Worm (Caenorhabditis elegans) whole organism, L4 larva: ENCODE data around the gene anmt-1.

Experiments used
- D1046.2 ChIP-seq: fragments of 200-800 bp; sonication (Bioruptor generic); IDR thresholded peaks from 2 replicates; pipeline ENCODE4 v1.3.6; 2022; ENCODE audit warnings: missing genetic modification characterization, missing compliant biosample characterization
- F26F4.8 ChIP-seq: fragments of 200-800 bp; sonication (Bioruptor generic); conservative IDR thresholded peaks from 2 replicates; pipeline ENCODE4 v1.3.6; 2022; ENCODE audit warnings: missing genetic modification characterization, missing compliant biosample characterization
- T20F7.1 ChIP-seq: fragments of 200-800 bp; sonication (Bioruptor generic); optimal IDR thresholded peaks from 2 replicates; lab custom pipeline; 2018; ENCODE audit warnings: mild to moderate bottlenecking, missing genetic modification characterization, missing compliant biosample characterization
- T26A8.4 ChIP-seq: fragments of 200-800 bp; sonication (Bioruptor generic); IDR thresholded peaks from 2 replicates; pipeline ENCODE4 v1.3.6; 2022; ENCODE audit warnings: missing genetic modification characterization, missing compliant biosample characterization
- Y48G9A.11 ChIP-seq: fragments of 200-800 bp; sonication (Bioruptor generic); IDR thresholded peaks from 2 replicates; pipeline ENCODE4 v1.3.6; 2022; ENCODE audit warnings: missing genetic modification reagents, missing genetic modification characterization, missing compliant biosample characterization
- aha-1 ChIP-seq: fragments of 150-350 bp; peaks from one replicate; lab custom pipeline; 2014; ENCODE audit warnings: missing biosample characterization, missing genetic modification characterization
- aly-2 ChIP-seq: sonication (generic microtip); optimal IDR thresholded peaks from 2 replicates; lab custom pipeline; 2018; ENCODE audit warnings: missing biosample characterization, missing genetic modification characterization
- ama-1 ChIP-seq: fragments of 150-350 bp; optimal IDR thresholded peaks from 2 replicates; lab custom pipeline; 2014; ENCODE audit warnings: inconsistent platforms, mixed read lengths
- arid-1 ChIP-seq: fragments of 200-800 bp; sonication (Bioruptor generic); conservative IDR thresholded peaks from 2 replicates; pipeline ENCODE4 v1.3.6; 2022; ENCODE audit warnings: missing genetic modification reagents, missing genetic modification characterization, missing compliant biosample characterization
- daf-16 ChIP-seq, 3 experiments: sonication (generic microtip); optimal IDR thresholded peaks; 2 replicates each; lab custom pipeline; 2016 to 2017; ENCODE audit warnings: missing genetic modification characterization in 3 of 3, missing genetic modification reagents in 3 of 3, mild to moderate bottlenecking in 2 of 3, missing compliant biosample characterization in 2 of 3, missing biosample characterization in 1 of 3, moderate library complexity in 1 of 3
- dmd-6 ChIP-seq: fragments of 200-800 bp; sonication (Bioruptor generic); IDR thresholded peaks from 2 replicates; pipeline ENCODE4 v1.3.6; 2022; ENCODE audit warnings: missing genetic modification reagents, missing genetic modification characterization, missing compliant biosample characterization
- dmd-8 ChIP-seq: fragments of 200-800 bp; sonication (Bioruptor generic); IDR thresholded peaks from 2 replicates; pipeline ENCODE4 v1.3.6; 2022; ENCODE audit warnings: missing genetic modification characterization, missing compliant biosample characterization
- dmd-9 ChIP-seq: fragments of 200-800 bp; sonication (Bioruptor generic); IDR thresholded peaks from 2 replicates; pipeline ENCODE4 v1.3.6; 2022; ENCODE audit warnings: missing genetic modification reagents, missing genetic modification characterization, missing compliant biosample characterization
- dve-1 ChIP-seq: sonication (generic microtip); optimal IDR thresholded peaks from 2 replicates; lab custom pipeline; 2017; ENCODE audit warnings: antibody characterized with exemption, mild to moderate bottlenecking, missing genetic modification characterization, missing compliant biosample characterization; ENCODE audit not compliant: insufficient read depth
- fos-1 ChIP-seq: fragments of 150-350 bp; optimal IDR thresholded peaks from 2 replicates; lab custom pipeline; 2014; ENCODE audit warnings: missing biosample characterization, missing genetic modification characterization
- hif-1 ChIP-seq, 2 experiments: sonication (generic microtip); optimal IDR thresholded peaks; 2 replicates each; lab custom pipeline; 2016 to 2017; ENCODE audit warnings: missing compliant biosample characterization in 2 of 2, missing genetic modification characterization in 2 of 2, missing genetic modification reagents in 2 of 2, missing genotype in 2 of 2, mild to moderate bottlenecking in 1 of 2
- hlh-11 ChIP-seq: fragments of 200-800 bp; sonication (Bioruptor generic); optimal IDR thresholded peaks from 2 replicates; lab custom pipeline; 2018; ENCODE audit warnings: mild to moderate bottlenecking, missing genetic modification characterization, missing compliant biosample characterization
- hlh-30 ChIP-seq: sonication (generic microtip); optimal IDR thresholded peaks from 2 replicates; lab custom pipeline; 2017; ENCODE audit warnings: antibody characterized with exemption, mild to moderate bottlenecking, missing genetic modification characterization, missing compliant biosample characterization; ENCODE audit not compliant: insufficient read depth
- jun-1 ChIP-seq: fragments of 150-350 bp; optimal IDR thresholded peaks from 2 replicates; lab custom pipeline; 2014; ENCODE audit warnings: missing biosample characterization, missing genetic modification reagents, missing genetic modification characterization
- lim-7 ChIP-seq: fragments of 200-800 bp; sonication (Bioruptor generic); IDR thresholded peaks from 2 replicates; pipeline ENCODE4 v1.3.6; 2022; ENCODE audit warnings: missing genetic modification characterization, missing compliant biosample characterization
- lin-13 ChIP-seq: fragments of 150-350 bp; optimal IDR thresholded peaks from 2 replicates; lab custom pipeline; 2014; ENCODE audit warnings: missing biosample characterization, missing genetic modification reagents, missing genetic modification characterization
- lin-38 ChIP-seq: fragments of 200-800 bp; sonication (Bioruptor generic); IDR thresholded peaks from 2 replicates; pipeline ENCODE4 v1.3.6; 2022; ENCODE audit warnings: missing genetic modification reagents, missing genetic modification characterization, missing compliant biosample characterization
- lsy-2 ChIP-seq, 2 experiments: fragments of 150-350 bp in 1 of 2; sonication (generic microtip) in 1 of 2; optimal IDR thresholded peaks; 2 replicates each; lab custom pipeline; 2014 to 2017; ENCODE audit warnings: missing biosample characterization in 2 of 2, missing genetic modification characterization in 2 of 2
- mdl-1 ChIP-seq, 2 experiments: fragments of 150-350 bp in 1 of 2; sonication (generic microtip) in 1 of 2; optimal IDR thresholded peaks; 2 replicates each; lab custom pipeline; 2014 to 2017; ENCODE audit warnings: missing biosample characterization in 2 of 2, missing genetic modification characterization in 2 of 2
- mdt-29 ChIP-seq: fragments of 200-800 bp; sonication (Bioruptor generic); IDR thresholded peaks from 2 replicates; pipeline ENCODE4 v1.3.6; 2022; ENCODE audit warnings: missing genetic modification reagents, missing genetic modification characterization, missing compliant biosample characterization
- nhr-11 ChIP-seq: fragments of 150-350 bp; optimal IDR thresholded peaks from 2 replicates; lab custom pipeline; 2014; ENCODE audit warnings: missing biosample characterization, missing genetic modification characterization
- nhr-111 ChIP-seq: fragments of 200-800 bp; sonication (Bioruptor generic); optimal IDR thresholded peaks from 2 replicates; lab custom pipeline; 2018; ENCODE audit warnings: mild to moderate bottlenecking, missing genetic modification characterization, missing compliant biosample characterization
- nhr-28 ChIP-seq: fragments of 150-350 bp; optimal IDR thresholded peaks from 2 replicates; lab custom pipeline; 2014; ENCODE audit warnings: missing biosample characterization, missing genetic modification characterization
- nhr-42 ChIP-seq: fragments of 200-800 bp; sonication (Bioruptor generic); IDR thresholded peaks from 2 replicates; pipeline ENCODE4 v1.3.6; 2022; ENCODE audit warnings: missing genetic modification characterization, missing compliant biosample characterization
- nhr-48 ChIP-seq: sonication (generic microtip); optimal IDR thresholded peaks from 2 replicates; lab custom pipeline; 2016; ENCODE audit warnings: mild to moderate bottlenecking, missing genetic modification characterization, missing compliant biosample characterization
- nhr-76 ChIP-seq: fragments of 150-350 bp; optimal IDR thresholded peaks from 2 replicates; lab custom pipeline; 2014; ENCODE audit warnings: missing biosample characterization, missing genetic modification characterization
- nhr-77 ChIP-seq: fragments of 150-350 bp; optimal IDR thresholded peaks from 2 replicates; lab custom pipeline; 2014; ENCODE audit warnings: missing biosample characterization, missing genetic modification characterization
- pha-4 ChIP-seq, 2 experiments: fragments of 150-350 bp in 1 of 2; fragments of 200-800 bp in 1 of 2; sonication (Bioruptor generic) in 1 of 2; IDR thresholded peaks in 1 of 2; optimal IDR thresholded peaks in 1 of 2; 2 replicates each; pipeline versions ENCODE4 v1.3.6 to Lab custom; 2014 to 2022; ENCODE audit warnings: missing genetic modification characterization in 2 of 2, missing genetic modification reagents in 2 of 2, missing biosample characterization in 1 of 2, missing compliant biosample characterization in 1 of 2
- php-3 ChIP-seq: fragments of 200-800 bp; sonication (Bioruptor generic); IDR thresholded peaks from 2 replicates; pipeline ENCODE4 v1.3.6; 2022; ENCODE audit warnings: missing genetic modification reagents, missing genetic modification characterization, missing compliant biosample characterization
- saeg-2 ChIP-seq: fragments of 200-800 bp; sonication (Bioruptor generic); IDR thresholded peaks from 2 replicates; pipeline ENCODE4 v1.3.6; 2022; ENCODE audit warnings: missing genetic modification reagents, missing genetic modification characterization, missing compliant biosample characterization
- skn-1 ChIP-seq: fragments of 150-350 bp; optimal IDR thresholded peaks from 2 replicates; lab custom pipeline; 2014; ENCODE audit warnings: missing biosample characterization, missing genetic modification characterization
- snpc-4 ChIP-seq: fragments of 150-350 bp; optimal IDR thresholded peaks from 2 replicates; lab custom pipeline; 2014; ENCODE audit warnings: missing biosample characterization, missing genetic modification characterization
- spr-1 ChIP-seq: sonication (generic microtip); optimal IDR thresholded peaks from 2 replicates; lab custom pipeline; 2016; ENCODE audit warnings: mild to moderate bottlenecking, missing genetic modification characterization, missing compliant biosample characterization
- tag-97 ChIP-seq: fragments of 200-800 bp; sonication (Bioruptor generic); IDR thresholded peaks from 2 replicates; pipeline ENCODE4 v1.3.6; 2022; ENCODE audit warnings: missing genetic modification characterization, missing compliant biosample characterization
- tra-1 ChIP-seq: fragments of 200-800 bp; sonication (Bioruptor generic); IDR thresholded peaks from 2 replicates; pipeline ENCODE4 v1.3.6; 2022; ENCODE audit warnings: missing genetic modification reagents, missing genetic modification characterization, missing compliant biosample characterization
- unc-39 ChIP-seq: sonication (generic microtip); optimal IDR thresholded peaks from 2 replicates; lab custom pipeline; 2017; ENCODE audit warnings: missing biosample characterization, missing genetic modification characterization
- unc-62 ChIP-seq, 3 experiments: fragments of 150-350 bp in 1 of 3; sonication (generic microtip); optimal IDR thresholded peaks in 2 of 3; peaks in 1 of 3; 1 replicate in 1 of 3; 2 replicates in 2 of 3; lab custom pipeline; 2014 to 2017; ENCODE audit warnings: missing biosample characterization in 3 of 3, missing genetic modification characterization in 3 of 3, missing genetic modification reagents in 3 of 3, missing genotype in 1 of 3
- vab-7 ChIP-seq: fragments of 200-800 bp; sonication (Bioruptor generic); IDR thresholded peaks from 2 replicates; pipeline ENCODE4 v1.3.6; 2022; ENCODE audit warnings: missing genetic modification reagents, missing genetic modification characterization, missing compliant biosample characterization
- zfp-2 ChIP-seq: sonication (generic microtip); optimal IDR thresholded peaks from 2 replicates; lab custom pipeline; 2016; ENCODE audit warnings: mild to moderate bottlenecking, missing genetic modification characterization, missing compliant biosample characterization
- ztf-7 ChIP-seq: fragments of 150-350 bp; optimal IDR thresholded peaks from 2 replicates; lab custom pipeline; 2014; ENCODE audit warnings: missing biosample characterization, missing genetic modification characterization

The anmt-1 gene

ce11 chrIII:8652922-8653321 is 31.7 kb upstream of the anmt-1 start (continued):
- no peak for TF ChIP-seq tag-97 (GFP tag; lab: Robert Waterston, UW)
- no peak for TF ChIP-seq zfp-2 (tag; lab: Kevin White, UChicago)
- TF ChIP-seq pha-4 (GFP tag; IDR thresholded peaks at IDR 0.05; lab: Robert Waterston, UW), result no peak; the same call in 1 of the 2 replicates
- no peak for TF ChIP-seq pha-4 (tag; optimal IDR thresholded peaks at IDR 0.05; lab: Kevin White, UChicago)
- no peak for TF ChIP-seq mdl-1 (tag; optimal IDR thresholded peaks at IDR 0.05; lab: Kevin White, UChicago)
- 0 out of 2 replicates have a peak, but pooled peaks have one; percentile 57 for TF ChIP-seq php-3
- TF ChIP-seq fos-1, result no peak
- peak; percentile 83 for TF ChIP-seq vab-7 (GFP tag; lab: Robert Waterston, UW)
- peak; percentile 66 for TF ChIP-seq Y48G9A.11 (GFP tag; lab: Robert Waterston, UW)
- TF ChIP-seq nhr-76 (tag; lab: Kevin White, UChicago), result no peak
- TF ChIP-seq nhr-77, result no peak
- TF ChIP-seq dmd-9 (GFP tag; lab: Robert Waterston, UW), result no peak
- 0 out of 2 replicates have a peak, but pooled peaks have one; percentile 54 for TF ChIP-seq saeg-2 (GFP tag; lab: Robert Waterston, UW)
- TF ChIP-seq unc-39, result no peak
- no peak for TF ChIP-seq nhr-42 (GFP tag; lab: Robert Waterston, UW)
- TF ChIP-seq lsy-2 (tag; optimal IDR thresholded peaks at IDR 0.05; lab: Kevin White, UChicago), result peak in 1 of 2 experiments; percentile 42

ce11 chrIII:8653457-8653856 is 31.2 kb upstream of the anmt-1 start:
- TF ChIP-seq F26F4.8 (GFP tag; lab: Robert Waterston, UW) (0 out of 2 replicates have a peak, but pooled peaks have one; percentile 36), T20F7.1 (no peak), lim-7 (GFP tag; lab: Robert Waterston, UW) (peak; percentile 76), lin-38 (GFP tag; lab: Robert Waterston, UW) (peak; percentile 44), tag-97 (GFP tag; lab: Robert Waterston, UW) (no peak), hif-1 (tag; optimal IDR thresholded peaks at IDR 0.05; lab: Kevin White, UChicago) (no peak), Y48G9A.11 (GFP tag; lab: Robert Waterston, UW) (peak; percentile 41; the same call in 1 of the 2 replicates), vab-7 (GFP tag; lab: Robert Waterston, UW) (0 out of 2 replicates have a peak, but pooled peaks have one; percentile 51), jun-1 (no peak), ztf-7 (tag; lab: Kevin White, UChicago) (no peak), tra-1 (0 out of 2 replicates have a peak, but pooled peaks have one; percentile 31), dmd-8 (GFP tag; lab: Robert Waterston, UW) (0 out of 2 replicates have a peak, but pooled peaks have one; percentile 18), mdt-29 (GFP tag; lab: Robert Waterston, UW) (peak; percentile 21; the same call in 1 of the 2 replicates), T26A8.4 (GFP tag; lab: Robert Waterston, UW) (peak; percentile 35; the same call in 1 of the 2 replicates), hlh-11 (tag; lab: Kevin White, UChicago) (no peak), ama-1 (lab: Kevin White, UChicago) (peak; percentile 77), nhr-11 (tag; lab: Kevin White, UChicago) (no peak), arid-1 (peak; percentile 42; the same call in 1 of the 2 replicates), lin-13 (GFP tag; lab: Kevin White, UChicago) (no peak), php-3 (0 out of 2 replicates have a peak, but pooled peaks have one; percentile 8), skn-1 (no peak), aly-2 (tag; lab: Kevin White, UChicago) (no peak)

- TF ChIP-seq hlh-30, result peak; percentile 65
- no peak for TF ChIP-seq snpc-4 (tag; lab: Kevin White, UChicago)
- no peak for TF ChIP-seq aly-2 (tag; lab: Kevin White, UChicago)
- no peak for TF ChIP-seq pha-4 (GFP tag; IDR thresholded peaks at IDR 0.05; lab: Robert Waterston, UW)
- peak; percentile 39 for TF ChIP-seq pha-4 (tag; optimal IDR thresholded peaks at IDR 0.05; lab: Kevin White, UChicago)
- TF ChIP-seq dmd-6 (GFP tag; lab: Robert Waterston, UW), result peak; percentile 27; the same call in 1 of the 2 replicates
- TF ChIP-seq daf-16 (GFP tag; optimal IDR thresholded peaks at IDR 0.05; lab: Kevin White, UChicago), result no peak
- peak; percentile 67 for TF ChIP-seq daf-16 (tag; optimal IDR thresholded peaks at IDR 0.05; lab: Kevin White, UChicago)
- TF ChIP-seq dve-1 (tag; lab: Kevin White, UChicago), result peak; percentile 70
- TF ChIP-seq D1046.2 (GFP tag; lab: Robert Waterston, UW), result no peak
- TF ChIP-seq vab-7 (GFP tag; lab: Robert Waterston, UW), result no peak
- TF ChIP-seq aha-1 (tag; lab: Kevin White, UChicago), result peak; percentile 83
- peak in 1 of 2 experiments; percentile 39 for TF ChIP-seq mdl-1 (tag; optimal IDR thresholded peaks at IDR 0.05; lab: Kevin White, UChicago)
- no peak for TF ChIP-seq unc-62 (GFP tag; optimal IDR thresholded peaks at IDR 0.05 in 1 of 2; lab: Kevin White, UChicago)
- TF ChIP-seq unc-62 (tag; optimal IDR thresholded peaks at IDR 0.05; lab: Kevin White, UChicago), result no peak
- peak; percentile 6 for TF ChIP-seq nhr-48 (tag; lab: Kevin White, UChicago)
- TF ChIP-seq spr-1 (tag; lab: Kevin White, UChicago), result peak; percentile 2
- TF ChIP-seq hlh-11 (tag; lab: Kevin White, UChicago), result peak; percentile 53
- no peak for TF ChIP-seq nhr-111 (GFP tag; lab: Kevin White, UChicago)
- no peak for TF ChIP-seq mdt-29 (GFP tag; lab: Robert Waterston, UW)
- peak; percentile 38 for TF ChIP-seq nhr-28 (tag; lab: Kevin White, UChicago)
Measured at ce11 chrIII:8653875-8654386, 30.7 kb upstream of the anmt-1 start, which contains the start of gene F22B7.9. Gene F22B7.9, minus strand, starts transcription at chrIII:8653925.
